Fruit fly (Drosophila melanogaster): Measurements from ENCODE around the gene LSm-4.

DNA sequence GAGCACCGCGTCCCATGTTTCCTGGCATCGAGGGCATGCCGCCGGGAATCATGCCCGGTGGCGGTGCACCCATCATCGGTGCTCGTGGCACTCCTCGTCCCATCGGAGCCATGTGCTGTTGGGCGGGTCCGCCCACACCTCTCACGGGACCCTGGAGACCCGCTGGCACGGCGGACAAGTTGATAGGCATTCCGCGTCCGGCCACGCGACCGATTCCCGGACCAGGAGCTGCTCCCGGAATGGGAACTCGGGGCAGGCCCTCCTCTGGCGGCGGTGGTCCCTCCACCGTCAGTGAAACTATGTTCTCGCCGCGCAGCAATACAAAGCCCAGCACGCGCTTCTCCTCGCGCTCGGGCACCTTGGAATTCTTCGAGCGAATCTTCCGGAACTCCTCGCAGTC is 20.6 kb upstream of the LSm-4 start:
- TF ChIP-seq gro (GFP tag; optimal IDR thresholded peaks at IDR 0.05): no peak
- TF ChIP-seq Fer2 (tag; optimal IDR thresholded peaks at IDR 0.05): no peak
- TF ChIP-seq pzg (GFP tag; optimal IDR thresholded peaks at IDR 0.05): no peak

Measured in whole organism, embryonic.